Worm (Caenorhabditis elegans): Measurements from ENCODE around the gene dep-1.

Gene dep-1

ce11 chrII:8964049-8964448, 55.5 kb downstream of the dep-1 start, which contains the start of gene sftd-3:
Gene sftd-3 (minus strand): TSS chrII:8964149.
- TF ChIP-seq aly-2 (tag; optimal IDR thresholded peaks at IDR 0.05), result no peak
- TF ChIP-seq nhr-67 (tag; optimal IDR thresholded peaks at IDR 0.05), result no peak
- no peak for TF ChIP-seq hmg-11 (tag; optimal IDR thresholded peaks at IDR 0.05)
- no peak for TF ChIP-seq tbx-2 (tag; optimal IDR thresholded peaks at IDR 0.05)
- no peak for TF ChIP-seq lsy-12 (tag; optimal IDR thresholded peaks at IDR 0.05)
- no peak for TF ChIP-seq mdl-1 (tag; optimal IDR thresholded peaks at IDR 0.05)
- TF ChIP-seq ztf-4 (tag; optimal IDR thresholded peaks at IDR 0.05), result no peak
- TF ChIP-seq skn-1 (tag; optimal IDR thresholded peaks at IDR 0.05), result no peak
- TF ChIP-seq fos-1 (tag; optimal IDR thresholded peaks at IDR 0.05), result no peak
- no peak for TF ChIP-seq eor-1 (tag; optimal IDR thresholded peaks at IDR 0.05)

ce11 chrII:8962206-8962605, 57.4 kb downstream of the dep-1 start:
- no peak for TF ChIP-seq zag-1 (tag; optimal IDR thresholded peaks at IDR 0.05)
- no peak for TF ChIP-seq fkh-10 (GFP tag; optimal IDR thresholded peaks at IDR 0.05)
- no peak for TF ChIP-seq eor-1 (tag; optimal IDR thresholded peaks at IDR 0.05)
- TF ChIP-seq unc-39 (tag; optimal IDR thresholded peaks at IDR 0.05), result no peak
- TF ChIP-seq ceh-9 (tag; optimal IDR thresholded peaks at IDR 0.05), result no peak
- no peak for TF ChIP-seq nhr-23 (tag; optimal IDR thresholded peaks at IDR 0.05)
- peak; percentile 42 for TF ChIP-seq lin-39 (tag; optimal IDR thresholded peaks at IDR 0.05)
- TF ChIP-seq egl-5 (tag; optimal IDR thresholded peaks at IDR 0.05), result peak; percentile 96
- peak; percentile 22 for TF ChIP-seq nfya-1 (tag; optimal IDR thresholded peaks at IDR 0.05; ENCODE audit: insufficient read depth)
- no peak for TF ChIP-seq ceh-82 (tag; optimal IDR thresholded peaks at IDR 0.05)
- TF ChIP-seq pqm-1 (tag; optimal IDR thresholded peaks at IDR 0.05), result no peak
- TF ChIP-seq nhr-25 (tag; optimal IDR thresholded peaks at IDR 0.05), result no peak
- no peak for TF ChIP-seq elt-1 (tag; optimal IDR thresholded peaks at IDR 0.05)
- TF ChIP-seq R02D3.7 (tag; optimal IDR thresholded peaks at IDR 0.05), result no peak
- TF ChIP-seq lin-15B (tag; optimal IDR thresholded peaks at IDR 0.05), result no peak
- no peak for TF ChIP-seq nhr-12 (tag; optimal IDR thresholded peaks at IDR 0.05)
- TF ChIP-seq nhr-11 (tag; optimal IDR thresholded peaks at IDR 0.05), result no peak
- TF ChIP-seq nhr-28 (tag; optimal IDR thresholded peaks at IDR 0.05), result no peak

- TF ChIP-seq nhr-43 (tag; optimal IDR thresholded peaks at IDR 0.05; ENCODE audit: poor library complexity, severe bottlenecking) (no peak), ztf-11 (tag; optimal IDR thresholded peaks at IDR 0.05) (no peak), nfya-1 (tag; optimal IDR thresholded peaks at IDR 0.05; ENCODE audit: insufficient read depth) (no peak), lin-39 (tag; optimal IDR thresholded peaks at IDR 0.05) (peak; percentile 74), sea-2 (GFP tag; optimal IDR thresholded peaks at IDR 0.05) (no peak), unc-39 (tag; optimal IDR thresholded peaks at IDR 0.05) (no peak), tbx-2 (tag; optimal IDR thresholded peaks at IDR 0.05) (no peak)
Measured at ce11 chrII:8961450-8961849, 58.1 kb downstream of the dep-1 start.

ce11 chrII:8960414-8960813, 59.2 kb downstream of the dep-1 start, which contains the start of gene cal-2:
Gene cal-2 (plus strand): TSS chrII:8960714.
- TF ChIP-seq ceh-16 (tag; optimal IDR thresholded peaks at IDR 0.05) (no peak), elt-1 (tag; optimal IDR thresholded peaks at IDR 0.05) (no peak), pqm-1 (tag; optimal IDR thresholded peaks at IDR 0.05) (no peak), snpc-4 (tag; optimal IDR thresholded peaks at IDR 0.05) (no peak), nhr-28 (tag; optimal IDR thresholded peaks at IDR 0.05) (no peak)

- TF ChIP-seq fos-1 (tag; optimal IDR thresholded peaks at IDR 0.05) (no peak), lin-39 (tag; optimal IDR thresholded peaks at IDR 0.05) (peak; percentile 61)
Measured at ce11 chrII:8959081-8959480, 60.5 kb downstream of the dep-1 start.

- no peak for TF ChIP-seq ama-1 (optimal IDR thresholded peaks at IDR 0.05)
- TF ChIP-seq elt-3 (tag; optimal IDR thresholded peaks at IDR 0.05), result no peak
- TF ChIP-seq ceh-16 (tag; optimal IDR thresholded peaks at IDR 0.05), result no peak
- TF ChIP-seq nhr-43 (tag; optimal IDR thresholded peaks at IDR 0.05; ENCODE audit: poor library complexity, severe bottlenecking), result no peak
- no peak for TF ChIP-seq nhr-28 (tag; optimal IDR thresholded peaks at IDR 0.05)
- TF ChIP-seq snpc-4 (tag; optimal IDR thresholded peaks at IDR 0.05), result no peak
- TF ChIP-seq mdl-1 (tag; optimal IDR thresholded peaks at IDR 0.05), result no peak
- TF ChIP-seq fkh-10 (GFP tag; optimal IDR thresholded peaks at IDR 0.05), result no peak
- TF ChIP-seq skn-1 (tag; optimal IDR thresholded peaks at IDR 0.05), result no peak
- no peak for TF ChIP-seq R02D3.7 (tag; optimal IDR thresholded peaks at IDR 0.05)
- TF ChIP-seq egl-27 (tag; optimal IDR thresholded peaks at IDR 0.05), result no peak
- no peak for TF ChIP-seq nhr-76 (tag; optimal IDR thresholded peaks at IDR 0.05)
- no peak for TF ChIP-seq fkh-2 (tag; optimal IDR thresholded peaks at IDR 0.05)
- TF ChIP-seq elt-1 (tag; optimal IDR thresholded peaks at IDR 0.05), result no peak
- TF ChIP-seq eor-1 (tag; optimal IDR thresholded peaks at IDR 0.05), result no peak
- no peak for TF ChIP-seq hmg-11 (tag; optimal IDR thresholded peaks at IDR 0.05)
- TF ChIP-seq nhr-77 (tag; optimal IDR thresholded peaks at IDR 0.05), result no peak
Measured at ce11 chrII:8956896-8957295, 62.7 kb downstream of the dep-1 start.

All from whole organism, L3 larva.